Fruit fly (Drosophila melanogaster) whole organism, embryonic: ENCODE results near the gene kud.

Experiments used
- Adf1 ChIP-seq: fragments of 200-800 bp; sonication (Bioruptor generic); IDR thresholded peaks from 2 replicates; pipeline ENCODE4 v1.3.6; 2022; ENCODE audit warnings: missing biosample characterization, missing genetic modification characterization
- Blimp-1 ChIP-seq: fragments of 200-800 bp; sonication (Bioruptor generic); optimal IDR thresholded peaks from 3 replicates; lab custom pipeline; 2018; ENCODE audit warnings: missing biosample characterization, missing genetic modification characterization, mild to moderate bottlenecking, moderate library complexity, missing genetic modification reagents
- CG12155 ChIP-seq: fragments of 200-800 bp; sonication (Bioruptor generic); optimal IDR thresholded peaks from 3 replicates; lab custom pipeline; 2016; ENCODE audit warnings: missing biosample characterization, missing genetic modification characterization
- CG13775 ChIP-seq: fragments of 200-800 bp; sonication (Bioruptor generic); optimal IDR thresholded peaks from 3 replicates; lab custom pipeline; 2017; ENCODE audit warnings: missing biosample characterization, mild to moderate bottlenecking, missing genetic modification characterization
- CG13894 ChIP-seq: fragments of 200-800 bp; sonication (Bioruptor generic); optimal IDR thresholded peaks from 3 replicates; lab custom pipeline; 2018; ENCODE audit warnings: missing biosample characterization, mild to moderate bottlenecking, missing genetic modification characterization, moderate library complexity
- CG16779 ChIP-seq: fragments of 200-800 bp; sonication (Bioruptor generic); IDR thresholded peaks from 2 replicates; pipeline ENCODE4 v1.3.6; 2022; ENCODE audit warnings: missing biosample characterization, missing genetic modification characterization
- CG17186 ChIP-seq: fragments of 200-800 bp; sonication (Bioruptor generic); optimal IDR thresholded peaks from 3 replicates; lab custom pipeline; 2017; ENCODE audit warnings: missing biosample characterization, missing genetic modification reagents, missing genetic modification characterization
- CG17328 ChIP-seq: fragments of 200-800 bp; sonication (Bioruptor generic); IDR thresholded peaks from 2 replicates; pipeline ENCODE4 v1.3.6; 2022; ENCODE audit warnings: missing biosample characterization, missing genetic modification characterization
- CG2202 ChIP-seq: fragments of 200-800 bp; sonication (Bioruptor generic); optimal IDR thresholded peaks from 2 replicates; lab custom pipeline; 2018; ENCODE audit warnings: missing biosample characterization, mild to moderate bottlenecking, missing genetic modification characterization
- CG4854 ChIP-seq: fragments of 200-800 bp; sonication (Bioruptor generic); optimal IDR thresholded peaks from 2 replicates; lab custom pipeline; 2016; ENCODE audit warnings: missing biosample characterization, missing genetic modification characterization, inconsistent platforms
- CG6175 ChIP-seq: fragments of 200-800 bp; sonication (Bioruptor generic); IDR thresholded peaks from 3 replicates; pipeline ENCODE4 v1.3.6; 2022; ENCODE audit warnings: missing biosample characterization, missing genetic modification characterization
- CG6765 ChIP-seq: fragments of 200-800 bp; sonication (Bioruptor generic); optimal IDR thresholded peaks from 3 replicates; lab custom pipeline; 2017; ENCODE audit warnings: missing biosample characterization, mild to moderate bottlenecking, missing genetic modification characterization
- CG6854 ChIP-seq: fragments of 200-800 bp; sonication (Bioruptor generic); optimal IDR thresholded peaks from 3 replicates; lab custom pipeline; 2017; ENCODE audit warnings: missing biosample characterization, mild to moderate bottlenecking, missing genetic modification characterization
- CG7357 ChIP-seq: fragments of 200-800 bp; sonication (Bioruptor generic); IDR thresholded peaks from 3 replicates; pipeline ENCODE4 v1.3.6; 2022; ENCODE audit warnings: missing biosample characterization, missing genetic modification characterization
- CG7928 ChIP-seq: fragments of 200-800 bp; sonication (Bioruptor generic); optimal IDR thresholded peaks from 2 replicates; lab custom pipeline; 2017; ENCODE audit warnings: missing biosample characterization, mild to moderate bottlenecking, missing genetic modification characterization
- CG8478 ChIP-seq: fragments of >200 bp; optimal IDR thresholded peaks from 2 replicates; lab custom pipeline; 2018
- CoRest ChIP-seq: fragments of 200-800 bp; sonication (Bioruptor generic); optimal IDR thresholded peaks from 3 replicates; lab custom pipeline; 2018; ENCODE audit warnings: missing biosample characterization, mild to moderate bottlenecking, missing genetic modification characterization, moderate library complexity
- CrebB ChIP-seq: fragments of 200-800 bp; sonication (Bioruptor generic); optimal IDR thresholded peaks from 3 replicates; lab custom pipeline; 2018; ENCODE audit warnings: missing biosample characterization, mild to moderate bottlenecking, missing genetic modification characterization
- E2f1 ChIP-seq: fragments of 200-800 bp; sonication (Bioruptor generic); IDR thresholded peaks from 2 replicates; pipeline ENCODE4 v1.3.6; 2022; ENCODE audit warnings: missing biosample characterization, missing genetic modification characterization
- Ets65A ChIP-seq: fragments of 200-800 bp; sonication (Bioruptor generic); peaks from one replicate; lab custom pipeline; 2016; ENCODE audit warnings: missing biosample characterization, missing genetic modification characterization
- Hmx ChIP-seq: fragments of 200-800 bp; sonication (Bioruptor generic); optimal IDR thresholded peaks from 2 replicates; lab custom pipeline; 2016; ENCODE audit warnings: missing biosample characterization, missing genetic modification characterization
- Hr3 ChIP-seq: fragments of 200-800 bp; sonication (Bioruptor generic); optimal IDR thresholded peaks from 3 replicates; lab custom pipeline; 2016; ENCODE audit warnings: missing biosample characterization, missing genetic modification characterization
- Kr ChIP-seq: fragments of 200-800 bp; sonication (Bioruptor generic); optimal IDR thresholded peaks from 2 replicates; lab custom pipeline; 2017; ENCODE audit warnings: missing biosample characterization, mild to moderate bottlenecking, missing genetic modification characterization
- Lpt ChIP-seq: fragments of >200 bp; optimal IDR thresholded peaks from 2 replicates; lab custom pipeline; 2018; ENCODE audit warnings: missing biosample characterization, missing genetic modification characterization
- MESR4 ChIP-seq: fragments of 200-800 bp; sonication (Bioruptor generic); optimal IDR thresholded peaks from 2 replicates; lab custom pipeline; 2018; ENCODE audit warnings: missing biosample characterization, mild to moderate bottlenecking, missing genetic modification characterization, moderate library complexity
- MTF-1 ChIP-seq: fragments of 200-800 bp; sonication (Bioruptor generic); optimal IDR thresholded peaks from 2 replicates; lab custom pipeline; 2018; ENCODE audit warnings: missing biosample characterization, mild to moderate bottlenecking, missing genetic modification characterization, borderline replicate concordance
- PHDP ChIP-seq: fragments of 200-800 bp; sonication (Bioruptor generic); optimal IDR thresholded peaks from 3 replicates; lab custom pipeline; 2018; ENCODE audit warnings: missing biosample characterization, mild to moderate bottlenecking, missing genetic modification characterization, moderate library complexity
- Sin3A ChIP-seq: fragments of >200 bp; optimal IDR thresholded peaks from 2 replicates; lab custom pipeline; 2018
- Tbp ChIP-seq: fragments of >200 bp; optimal IDR thresholded peaks from 2 replicates; lab custom pipeline; 2018; ENCODE audit warnings: missing biosample characterization, missing genetic modification characterization
- aop ChIP-seq: fragments of 200-800 bp; sonication (Bioruptor generic); IDR thresholded peaks from 2 replicates; pipeline ENCODE4 v1.3.6; 2022; ENCODE audit warnings: missing biosample characterization, missing genetic modification characterization
- ara ChIP-seq: fragments of 200-800 bp; sonication (Bioruptor generic); IDR thresholded peaks from 2 replicates; pipeline ENCODE4 v1.3.6; 2022; ENCODE audit warnings: missing biosample characterization, missing genetic modification characterization
- cg ChIP-seq: fragments of 200-800 bp; sonication (Bioruptor generic); optimal IDR thresholded peaks from 3 replicates; lab custom pipeline; 2019; ENCODE audit warnings: missing biosample characterization, mild to moderate bottlenecking, missing genetic modification characterization, moderate library complexity
- chm ChIP-seq: fragments of 200-800 bp; sonication (Bioruptor generic); IDR thresholded peaks from 2 replicates; pipeline ENCODE4 v1.3.6; 2022; ENCODE audit warnings: missing biosample characterization, missing genetic modification characterization
- ci ChIP-seq: fragments of 200-800 bp; sonication (Bioruptor generic); IDR thresholded peaks from 3 replicates; pipeline ENCODE4 v1.3.6; 2022; ENCODE audit warnings: missing biosample characterization, missing genetic modification characterization
- esg ChIP-seq: fragments of 200-800 bp; sonication (Bioruptor generic); conservative IDR thresholded peaks from 2 replicates; pipeline ENCODE4 v1.3.6; 2022; ENCODE audit warnings: missing biosample characterization, missing genetic modification characterization
- fd64A ChIP-seq: fragments of 200-800 bp; sonication (Bioruptor generic); optimal IDR thresholded peaks from 3 replicates; lab custom pipeline; 2018; ENCODE audit warnings: missing biosample characterization, mild to moderate bottlenecking, missing genetic modification characterization
- ftz-f1 ChIP-seq: fragments of 200-800 bp; sonication (Bioruptor generic); optimal IDR thresholded peaks from 2 replicates; lab custom pipeline; 2016; ENCODE audit warnings: missing biosample characterization, missing genetic modification characterization
- gcm ChIP-seq: fragments of 200-800 bp; sonication (Bioruptor generic); optimal IDR thresholded peaks from 2 replicates; lab custom pipeline; 2019; ENCODE audit warnings: missing biosample characterization, mild to moderate bottlenecking, missing genetic modification characterization, moderate library complexity
- gem ChIP-seq: fragments of 200-800 bp; sonication (Bioruptor generic); optimal IDR thresholded peaks from 2 replicates; lab custom pipeline; 2019; ENCODE audit warnings: missing biosample characterization, mild to moderate bottlenecking, missing genetic modification characterization, moderate library complexity
- gro ChIP-seq: fragments of 200-800 bp; sonication (Bioruptor generic); optimal IDR thresholded peaks from 2 replicates; lab custom pipeline; 2016; ENCODE audit warnings: missing biosample characterization, missing genetic modification characterization
- h ChIP-seq: fragments of >200 bp; optimal IDR thresholded peaks from 2 replicates; lab custom pipeline; 2017
- hbn ChIP-seq: fragments of 200-800 bp; sonication (Bioruptor generic); IDR thresholded peaks from 2 replicates; pipeline ENCODE4 v1.3.6; 2022; ENCODE audit warnings: missing biosample characterization, missing genetic modification characterization; ENCODE audit not compliant: partially characterized antibody
- klu ChIP-seq: fragments of 200-800 bp; sonication (Bioruptor generic); IDR thresholded peaks from 2 replicates; pipeline ENCODE4 v1.3.6; 2022; ENCODE audit warnings: missing biosample characterization, missing genetic modification characterization
- mam ChIP-seq: fragments of 200-800 bp; sonication (Bioruptor generic); optimal IDR thresholded peaks from 3 replicates; lab custom pipeline; 2016; ENCODE audit warnings: missing biosample characterization, missing genetic modification characterization
- p53 ChIP-seq: fragments of 200-800 bp; sonication (Bioruptor generic); optimal IDR thresholded peaks from 2 replicates; lab custom pipeline; 2016; ENCODE audit warnings: missing biosample characterization, missing genetic modification characterization
- pan ChIP-seq, 4 experiments: fragments of >200 bp in 3 of 4; fragments of 200-800 bp in 1 of 4; sonication (Bioruptor generic) in 1 of 4; optimal IDR thresholded peaks in 3 of 4; IDR thresholded peaks in 1 of 4; 2 replicates each; pipeline versions ENCODE4 v1.3.6 to Lab custom; 2017 to 2022; ENCODE audit warnings: missing biosample characterization in 2 of 4, missing genetic modification characterization in 2 of 4, mixed read lengths in 1 of 4
- pfk ChIP-seq: fragments of 200-800 bp; sonication (Bioruptor generic); optimal IDR thresholded peaks from 2 replicates; lab custom pipeline; 2018; ENCODE audit warnings: missing biosample characterization, mild to moderate bottlenecking, missing genetic modification characterization, moderate library complexity
- pita ChIP-seq: fragments of 200-800 bp; sonication (Bioruptor generic); optimal IDR thresholded peaks from 2 replicates; lab custom pipeline; 2017; ENCODE audit warnings: missing biosample characterization, mild to moderate bottlenecking, missing genetic modification characterization
- pzg ChIP-seq: fragments of 200-800 bp; sonication (Bioruptor generic); optimal IDR thresholded peaks from 3 replicates; lab custom pipeline; 2018; ENCODE audit warnings: missing biosample characterization, mild to moderate bottlenecking, missing genetic modification characterization, moderate library complexity
- repo ChIP-seq: fragments of 200-800 bp; sonication (Bioruptor generic); optimal IDR thresholded peaks from 2 replicates; lab custom pipeline; 2016; ENCODE audit warnings: missing biosample characterization, missing genetic modification characterization
- tap ChIP-seq: fragments of 200-800 bp; optimal IDR thresholded peaks from 3 replicates; lab custom pipeline; 2019; ENCODE audit warnings: missing biosample characterization, mild to moderate bottlenecking, missing genetic modification characterization, moderate library complexity
- tx ChIP-seq: fragments of 200-800 bp; sonication (Bioruptor generic); optimal IDR thresholded peaks from 2 replicates; lab custom pipeline; 2016; ENCODE audit warnings: missing biosample characterization, missing genetic modification characterization

Gene kud

DNA sequence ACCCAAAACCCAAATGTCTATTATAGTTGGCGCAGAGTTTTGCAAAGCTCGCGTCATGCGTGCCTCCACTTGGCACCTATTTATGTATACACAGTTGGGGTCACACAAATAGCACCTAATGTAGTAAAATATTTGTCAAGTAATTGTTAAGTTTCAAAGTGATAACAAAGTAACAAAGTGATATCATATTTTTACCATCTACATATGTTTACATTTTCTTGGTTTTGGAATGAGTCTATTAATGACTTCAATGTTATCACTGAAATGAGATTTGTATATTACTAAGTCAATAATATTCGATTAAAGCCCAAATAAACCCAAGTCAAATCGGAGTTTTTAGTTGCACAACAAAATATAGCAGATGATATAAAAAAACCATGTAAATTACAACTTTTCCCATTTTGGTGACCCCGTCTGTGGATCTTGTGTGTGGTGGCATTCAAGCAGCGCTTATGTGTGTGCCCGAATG is 27.7 kb upstream of the kud start (continued):
- no peak for TF ChIP-seq hbn (GFP tag; lab: Robert Waterston, UW)
- peak; percentile 67 for TF ChIP-seq gcm (GFP tag; lab: Kevin White, UChicago)
- peak; percentile 46 for TF ChIP-seq tx (GFP tag; lab: Kevin White, UChicago)
- peak; percentile 51 for TF ChIP-seq mam
- TF ChIP-seq fd64A (GFP tag; lab: Kevin White, UChicago): peak; percentile 0
- TF ChIP-seq CG16779 (GFP tag; lab: Robert Waterston, UW): no peak
- no peak for TF ChIP-seq Hmx
- no peak for TF ChIP-seq CG7357 (GFP tag; lab: Robert Waterston, UW)
- TF ChIP-seq p53 (GFP tag; lab: Kevin White, UChicago): no peak
- no peak for TF ChIP-seq pan (optimal IDR thresholded peaks at IDR 0.05; lab: Kevin White, UChicago)
- peak in 1 of 2 experiments; percentile 27 for TF ChIP-seq pan (GFP tag; optimal IDR thresholded peaks at IDR 0.05 in 1 of 2, IDR thresholded peaks at IDR 0.05 in 1 of 2)
- TF ChIP-seq Sin3A (lab: Kevin White, UChicago): no peak
- TF ChIP-seq CG12155 (GFP tag; lab: Kevin White, UChicago): peak; percentile 46
- TF ChIP-seq pfk: no peak
- TF ChIP-seq CG6854 (GFP tag; lab: Kevin White, UChicago): peak; percentile 72
- no peak for TF ChIP-seq Tbp (GFP tag; lab: Kevin White, UChicago)
- peak; percentile 49 for TF ChIP-seq CG2202 (tag; lab: Kevin White, UChicago)
- TF ChIP-seq E2f1 (GFP tag; lab: Robert Waterston, UW): 0 out of 2 replicates have a peak, but pooled peaks have one; percentile 19
- peak; percentile 82 for TF ChIP-seq CoRest
- TF ChIP-seq pita (GFP tag; lab: Kevin White, UChicago): no peak
- peak; percentile 68 for TF ChIP-seq tap (tag; lab: Kevin White, UChicago)
- TF ChIP-seq Lpt (GFP tag; lab: Kevin White, UChicago): no peak
- no peak for TF ChIP-seq MTF-1 (GFP tag; lab: Kevin White, UChicago)
- peak; percentile 87 for TF ChIP-seq gem (tag; lab: Kevin White, UChicago)
- peak; percentile 28 for TF ChIP-seq CG7928 (GFP tag; lab: Kevin White, UChicago)
- 0 out of 2 replicates have a peak, but pooled peaks have one; percentile 6 for TF ChIP-seq Adf1
- TF ChIP-seq ftz-f1 (GFP tag; lab: Kevin White, UChicago): no peak
- TF ChIP-seq CG8478: no peak
- no peak for TF ChIP-seq gro (GFP tag; lab: Kevin White, UChicago)
- no peak for TF ChIP-seq Kr (GFP tag; lab: Kevin White, UChicago)
- peak; percentile 65 for TF ChIP-seq Blimp-1
- TF ChIP-seq CG17328 (GFP tag; lab: Robert Waterston, UW): 0 out of 2 replicates have a peak, but pooled peaks have one; percentile 24
- TF ChIP-seq cg (GFP tag; lab: Kevin White, UChicago): peak; percentile 33
- peak; percentile 54 for TF ChIP-seq CrebB (tag; lab: Kevin White, UChicago)
- TF ChIP-seq CG6175 (GFP tag; lab: Robert Waterston, UW): 0 out of 3 replicates have a peak, but pooled peaks have one; percentile 7
- no peak for TF ChIP-seq h (lab: Kevin White, UChicago)
- TF ChIP-seq esg (GFP tag; lab: Robert Waterston, UW): peak; percentile 61
- no peak for TF ChIP-seq CG17186
- peak; percentile 28; the same call in 1 of the 2 replicates for TF ChIP-seq ara (GFP tag; lab: Robert Waterston, UW)
- TF ChIP-seq CG13775 (GFP tag; lab: Kevin White, UChicago): peak; percentile 57
- TF ChIP-seq aop (GFP tag; lab: Robert Waterston, UW): no peak
- TF ChIP-seq CG13894 (tag; lab: Kevin White, UChicago): no peak
- peak; percentile 84 for TF ChIP-seq PHDP (tag; lab: Kevin White, UChicago)
- TF ChIP-seq klu (GFP tag; lab: Robert Waterston, UW): no peak
- TF ChIP-seq Hr3 (GFP tag; lab: Kevin White, UChicago): peak; percentile 48
- no peak for TF ChIP-seq MESR4
- no peak for TF ChIP-seq pzg (GFP tag; lab: Kevin White, UChicago)
- no peak for TF ChIP-seq chm
- TF ChIP-seq ci (GFP tag; lab: Robert Waterston, UW): 0 out of 3 replicates have a peak, but pooled peaks have one; percentile 71
- TF ChIP-seq Ets65A: no peak
- peak; percentile 71 for TF ChIP-seq CG6765 (GFP tag; lab: Kevin White, UChicago)
- TF ChIP-seq CG4854: peak; percentile 29
- no peak for TF ChIP-seq repo (GFP tag; lab: Kevin White, UChicago)
